Worm (Caenorhabditis elegans): Measurements from ENCODE around the gene C09E10.3.

The C09E10.3 gene

ce11 chrX:943698-944097 lies 47.5 kb downstream of the C09E10.3 start:
- TF ChIP-seq F33H1.4 (GFP tag; IDR thresholded peaks at IDR 0.05), result peak; percentile 40; the same call in 1 of the 2 replicates
- peak; percentile 53; the same call in 1 of the 2 replicates for TF ChIP-seq hsf-1 (GFP tag; IDR thresholded peaks at IDR 0.05)
- TF ChIP-seq Y95B8A.8 (GFP tag; IDR thresholded peaks at IDR 0.05), result 0 out of 2 replicates have a peak, but pooled peaks have one; percentile 46
- TF ChIP-seq Y56A3A.18 (GFP tag; IDR thresholded peaks at IDR 0.05), result 0 out of 2 replicates have a peak, but pooled peaks have one; percentile 48
- TF ChIP-seq D2030.7 (GFP tag; IDR thresholded peaks at IDR 0.05), result 0 out of 2 replicates have a peak, but pooled peaks have one; percentile 8
- TF ChIP-seq nfyb-1 (GFP tag; IDR thresholded peaks at IDR 0.05), result peak; percentile 57; the same call in 1 of the 2 replicates
- TF ChIP-seq madf-3 (GFP tag; IDR thresholded peaks at IDR 0.05), result peak; percentile 83; the same call in 1 of the 2 replicates
- 0 out of 2 replicates have a peak, but pooled peaks have one; percentile 34 for TF ChIP-seq ceh-58 (GFP tag; IDR thresholded peaks at IDR 0.05)

Measured in whole organism, young adult.